Fruit fly (Drosophila melanogaster): Measurements from ENCODE around the gene CG13065.
A peak's percentile ranks its signal among the peaks of the same experiment; 100 is the strongest.

Gene CG13065

DNA sequence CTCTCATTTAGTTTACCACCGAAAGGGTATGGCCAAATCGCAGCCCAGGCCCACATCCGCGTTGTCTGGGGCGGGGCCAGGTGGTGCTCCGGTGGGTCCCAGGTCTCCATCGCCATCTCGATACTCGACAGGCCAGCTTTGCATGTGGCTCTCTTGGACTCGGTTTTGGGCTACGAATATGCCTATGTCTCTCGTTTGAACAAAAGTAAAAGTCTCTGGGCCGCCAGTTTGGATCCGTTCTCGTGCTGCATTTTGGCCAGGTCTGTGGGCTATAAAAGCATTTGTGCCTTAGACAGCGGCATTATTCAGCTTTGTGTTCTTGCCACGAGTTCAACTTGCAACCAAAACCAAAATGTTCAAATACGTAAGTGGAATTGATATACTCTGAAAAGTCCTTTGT lies at the start of gene CG13065:
Gene CG13065 (plus strand): TSS at position 301 of the 400 bp plus-strand sequence.
- TF ChIP-seq mam (GFP tag; optimal IDR thresholded peaks at IDR 0.05) (no peak), Hey (tag; optimal IDR thresholded peaks at IDR 0.05) (no peak), vfl (GFP tag; optimal IDR thresholded peaks at IDR 0.05) (no peak), CG14667 (GFP tag; IDR thresholded peaks at IDR 0.05) (no peak), esg (GFP tag; conservative IDR thresholded peaks at IDR 0.05) (no peak), exex (tag; optimal IDR thresholded peaks at IDR 0.05) (no peak), chif (GFP tag; optimal IDR thresholded peaks at IDR 0.05) (no peak), Chrac-16 (GFP tag; optimal IDR thresholded peaks at IDR 0.05) (no peak), CG15269 (tag; optimal IDR thresholded peaks at IDR 0.05) (no peak), CG7271 (tag; optimal IDR thresholded peaks at IDR 0.05) (no peak), en (GFP tag; optimal IDR thresholded peaks at IDR 0.05) (no peak), CG3407 (GFP tag; optimal IDR thresholded peaks at IDR 0.05) (no peak), Sry-β (GFP tag; optimal IDR thresholded peaks at IDR 0.05) (no peak), sens-2 (GFP tag; IDR thresholded peaks at IDR 0.05) (no peak), CG7839 (tag; optimal IDR thresholded peaks at IDR 0.05) (no peak), CTCF (GFP tag; optimal IDR thresholded peaks at IDR 0.05) (no peak), Trl (optimal IDR thresholded peaks at IDR 0.05) (no peak), Trl (GFP tag; optimal IDR thresholded peaks at IDR 0.05) (no peak), Sox100B (GFP tag; optimal IDR thresholded peaks at IDR 0.05) (no peak)

DNA sequence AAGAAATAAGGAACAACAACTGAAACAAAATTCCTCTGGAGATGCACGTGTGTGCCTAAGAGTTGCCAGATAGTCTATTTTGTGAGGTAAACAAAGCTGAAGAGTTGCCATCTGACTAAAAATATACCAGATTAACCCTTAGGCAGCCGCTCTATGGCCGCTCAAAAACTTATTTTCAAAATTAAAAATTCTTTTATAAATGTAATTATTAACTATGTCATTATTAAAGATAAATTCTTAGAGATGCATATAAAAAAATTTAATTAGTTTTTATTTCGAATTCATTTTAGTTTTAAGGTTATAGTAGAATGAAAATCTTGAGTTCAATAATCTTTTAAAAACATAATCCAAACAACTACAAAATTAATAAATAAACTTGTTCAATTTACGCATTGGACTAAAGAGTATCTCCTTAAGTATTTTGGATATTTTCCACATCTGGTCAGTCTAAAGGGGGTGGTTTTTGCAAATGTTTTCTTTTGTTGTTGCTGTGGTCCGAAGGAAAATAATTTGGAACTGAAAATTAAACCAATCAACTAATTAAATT lies 48.5 kb upstream of the CG13065 start, which contains the start of gene Tmx3:
Gene Tmx3 (plus strand): TSS at position 442 of the 547 bp plus-strand sequence.
- TF ChIP-seq ato (GFP tag; IDR thresholded peaks at IDR 0.05; ENCODE audit: partially characterized antibody), result no peak
- peak; percentile 25; the same call in 1 of the 3 replicates for TF ChIP-seq CG2199 (GFP tag; IDR thresholded peaks at IDR 0.05)
- peak; percentile 95 for TF ChIP-seq Ets65A (GFP tag)
- TF ChIP-seq lola (GFP tag; optimal IDR thresholded peaks at IDR 0.05), result peak in 1 of 3 experiments; percentile 91
- no peak for TF ChIP-seq CG18476 (GFP tag; optimal IDR thresholded peaks at IDR 0.05)
- TF ChIP-seq corto (GFP tag; optimal IDR thresholded peaks at IDR 0.05), result peak; percentile 62
- TF ChIP-seq Hsf (GFP tag; optimal IDR thresholded peaks at IDR 0.05), result peak; percentile 70
- TF ChIP-seq Drgx (GFP tag; IDR thresholded peaks at IDR 0.05), result peak; percentile 90
- TF ChIP-seq CG6765 (GFP tag; optimal IDR thresholded peaks at IDR 0.05), result peak; percentile 58
- TF ChIP-seq CG18599 (GFP tag; optimal IDR thresholded peaks at IDR 0.05), result no peak
- no peak for TF ChIP-seq sima (GFP tag; optimal IDR thresholded peaks at IDR 0.05)
- no peak for TF ChIP-seq p53 (GFP tag; optimal IDR thresholded peaks at IDR 0.05)
- TF ChIP-seq pan (optimal IDR thresholded peaks at IDR 0.05), result no peak
- TF ChIP-seq pan (GFP tag; optimal IDR thresholded peaks at IDR 0.05 in 1 of 2, IDR thresholded peaks at IDR 0.05 in 1 of 2), result peak in 1 of 2 experiments; percentile 95
- 0 out of 2 replicates have a peak, but pooled peaks have one; percentile 20 for TF ChIP-seq crol (GFP tag; IDR thresholded peaks at IDR 0.05)
- TF ChIP-seq odd (GFP tag; optimal IDR thresholded peaks at IDR 0.05), result no peak
- TF ChIP-seq CG2116 (GFP tag; optimal IDR thresholded peaks at IDR 0.05), result peak; percentile 72
- no peak for TF ChIP-seq CG17912 (GFP tag; optimal IDR thresholded peaks at IDR 0.05)
- peak; percentile 93 for TF ChIP-seq Gug (GFP tag; IDR thresholded peaks at IDR 0.05)
- TF ChIP-seq ranshi (GFP tag; IDR thresholded peaks at IDR 0.05), result peak; percentile 95
- peak; percentile 85 for TF ChIP-seq sd (tag; optimal IDR thresholded peaks at IDR 0.05)
- peak; percentile 88 for TF ChIP-seq ttk (GFP tag; IDR thresholded peaks at IDR 0.05)
- TF ChIP-seq sob (GFP tag; IDR thresholded peaks at IDR 0.05), result peak; percentile 95
- TF ChIP-seq CG2120 (GFP tag; optimal IDR thresholded peaks at IDR 0.05), result peak; percentile 88
- no peak for TF ChIP-seq sqz (GFP tag; optimal IDR thresholded peaks at IDR 0.05)
- TF ChIP-seq CHES-1-like (GFP tag; optimal IDR thresholded peaks at IDR 0.05), result peak; percentile 55
- no peak for TF ChIP-seq ERR (GFP tag; optimal IDR thresholded peaks at IDR 0.05)
- peak; percentile 81 for TF ChIP-seq mam (GFP tag; optimal IDR thresholded peaks at IDR 0.05)
- TF ChIP-seq Dip3 (GFP tag; optimal IDR thresholded peaks at IDR 0.05), result peak; percentile 72
- TF ChIP-seq CoRest (tag; optimal IDR thresholded peaks at IDR 0.05), result peak; percentile 95
- peak; percentile 67 for TF ChIP-seq D19B (GFP tag; optimal IDR thresholded peaks at IDR 0.05)
- peak; percentile 90 for TF ChIP-seq ap (GFP tag; IDR thresholded peaks at IDR 0.05)
- TF ChIP-seq CG17186 (GFP tag; optimal IDR thresholded peaks at IDR 0.05), result peak; percentile 11
- peak; percentile 14 for TF ChIP-seq disco-r (GFP tag; optimal IDR thresholded peaks at IDR 0.05)
